Fruit fly (Drosophila melanogaster) whole organism, embryonic: ENCODE data around the gene endos.

Source experiments
- Abd-B ChIP-seq: fragments of 200-800 bp; sonication (Bioruptor generic); optimal IDR thresholded peaks from 2 replicates; lab custom pipeline; 2018; ENCODE audit warnings: missing biosample characterization, mild to moderate bottlenecking, missing genetic modification characterization, moderate library complexity
- Bdp1 ChIP-seq: fragments of 200-800 bp; sonication (Bioruptor generic); optimal IDR thresholded peaks from 3 replicates; lab custom pipeline; 2016; ENCODE audit warnings: missing biosample characterization, missing genetic modification characterization
- Bgb ChIP-seq: fragments of 200-800 bp; sonication (Bioruptor generic); IDR thresholded peaks from 2 replicates; pipeline ENCODE4 v1.3.6; 2022; ENCODE audit warnings: missing biosample characterization, missing genetic modification characterization; ENCODE audit not compliant: partially characterized antibody
- Blimp-1 ChIP-seq: fragments of 200-800 bp; sonication (Bioruptor generic); optimal IDR thresholded peaks from 3 replicates; lab custom pipeline; 2018; ENCODE audit warnings: missing biosample characterization, missing genetic modification characterization, mild to moderate bottlenecking, moderate library complexity, missing genetic modification reagents
- Bteb2 ChIP-seq: fragments of 200-800 bp; sonication (Bioruptor generic); optimal IDR thresholded peaks from 2 replicates; lab custom pipeline; 2016; ENCODE audit warnings: missing biosample characterization, missing genetic modification characterization
- CG10274 ChIP-seq: fragments of 200-800 bp; sonication (Bioruptor generic); optimal IDR thresholded peaks from 3 replicates; lab custom pipeline; 2017; ENCODE audit warnings: missing biosample characterization, mild to moderate bottlenecking, missing genetic modification characterization
- CG10462 ChIP-seq: fragments of 200-800 bp; sonication (Bioruptor generic); optimal IDR thresholded peaks from 2 replicates; lab custom pipeline; 2016; ENCODE audit warnings: missing biosample characterization, missing genetic modification characterization
- CG10543 ChIP-seq: fragments of 200-800 bp; sonication (Bioruptor generic); optimal IDR thresholded peaks from 3 replicates; lab custom pipeline; 2017; ENCODE audit warnings: missing biosample characterization, mild to moderate bottlenecking, missing genetic modification characterization, moderate library complexity
- CG12236 ChIP-seq: fragments of 200-800 bp; sonication (Bioruptor generic); optimal IDR thresholded peaks from 2 replicates; lab custom pipeline; 2016; ENCODE audit warnings: missing biosample characterization, missing genetic modification characterization
- CG12299 ChIP-seq: fragments of 200-800 bp; sonication (Bioruptor generic); optimal IDR thresholded peaks from 2 replicates; lab custom pipeline; 2018; ENCODE audit warnings: missing biosample characterization, mild to moderate bottlenecking, missing genetic modification characterization
- CG13424 ChIP-seq: fragments of 200-800 bp; sonication (Bioruptor generic); optimal IDR thresholded peaks from 2 replicates; lab custom pipeline; 2019; ENCODE audit warnings: missing biosample characterization, mild to moderate bottlenecking, missing genetic modification characterization, moderate library complexity
- CG13775 ChIP-seq: fragments of 200-800 bp; sonication (Bioruptor generic); optimal IDR thresholded peaks from 3 replicates; lab custom pipeline; 2017; ENCODE audit warnings: missing biosample characterization, mild to moderate bottlenecking, missing genetic modification characterization
- CG15073 ChIP-seq: fragments of 200-800 bp; sonication (Bioruptor generic); optimal IDR thresholded peaks from 2 replicates; lab custom pipeline; 2016; ENCODE audit warnings: missing biosample characterization, missing genetic modification characterization
- CG15269 ChIP-seq: fragments of 200-800 bp; sonication (Bioruptor generic); optimal IDR thresholded peaks from 2 replicates; lab custom pipeline; 2018; ENCODE audit warnings: missing biosample characterization, mild to moderate bottlenecking, missing genetic modification characterization, moderate library complexity
- CG1792 ChIP-seq: fragments of 200-800 bp; sonication (Bioruptor generic); optimal IDR thresholded peaks from 2 replicates; lab custom pipeline; 2016; ENCODE audit warnings: missing biosample characterization, missing genetic modification characterization
- CG2678 ChIP-seq: fragments of 200-800 bp; sonication (Bioruptor generic); optimal IDR thresholded peaks from 3 replicates; lab custom pipeline; 2019; ENCODE audit warnings: missing biosample characterization, mild to moderate bottlenecking, missing genetic modification characterization, moderate library complexity
- CG3065 ChIP-seq: fragments of 200-800 bp; sonication (Bioruptor generic); optimal IDR thresholded peaks from 2 replicates; lab custom pipeline; 2016; ENCODE audit warnings: missing biosample characterization, missing genetic modification characterization
- CG31441 ChIP-seq: fragments of 200-800 bp; sonication (Bioruptor generic); IDR thresholded peaks from 2 replicates; pipeline ENCODE4 v1.3.6; 2022; ENCODE audit warnings: missing biosample characterization, missing genetic modification characterization
- CG3281 ChIP-seq: fragments of 200-800 bp; sonication (Bioruptor generic); optimal IDR thresholded peaks from 3 replicates; lab custom pipeline; 2017; ENCODE audit warnings: missing biosample characterization, mild to moderate bottlenecking, missing genetic modification characterization
- CG34224 ChIP-seq: fragments of 200-800 bp; sonication (Bioruptor generic); IDR thresholded peaks from 3 replicates; pipeline ENCODE4 v1.3.6; 2022; ENCODE audit warnings: missing biosample characterization, missing genetic modification characterization; ENCODE audit not compliant: partially characterized antibody
- CG34376 ChIP-seq: fragments of 200-800 bp; sonication (Bioruptor generic); optimal IDR thresholded peaks from 2 replicates; lab custom pipeline; 2018; ENCODE audit warnings: missing biosample characterization, mild to moderate bottlenecking, missing genetic modification characterization
- CG3726 ChIP-seq: fragments of 200-800 bp; sonication (Bioruptor generic); IDR thresholded peaks from 3 replicates; pipeline ENCODE4, ENCODE4 v1.3.6; 2022; ENCODE audit warnings: missing biosample characterization, missing genetic modification characterization
- CG42726 ChIP-seq: fragments of 200-800 bp; sonication (Bioruptor generic); IDR thresholded peaks from 2 replicates; pipeline ENCODE4 v1.3.6; 2022; ENCODE audit warnings: missing biosample characterization, missing genetic modification characterization; ENCODE audit not compliant: partially characterized antibody
- CG4282 ChIP-seq: fragments of 200-800 bp; sonication (Bioruptor generic); optimal IDR thresholded peaks from 2 replicates; lab custom pipeline; 2016; ENCODE audit warnings: missing biosample characterization, missing genetic modification characterization
- CG4328 ChIP-seq: fragments of 200-800 bp; sonication (Bioruptor generic); optimal IDR thresholded peaks from 3 replicates; lab custom pipeline; 2017; ENCODE audit warnings: missing biosample characterization, missing genetic modification reagents, missing genetic modification characterization
- CG7928 ChIP-seq: fragments of 200-800 bp; sonication (Bioruptor generic); optimal IDR thresholded peaks from 2 replicates; lab custom pipeline; 2017; ENCODE audit warnings: missing biosample characterization, mild to moderate bottlenecking, missing genetic modification characterization
- CG9215 ChIP-seq: fragments of 200-800 bp; sonication (Bioruptor generic); IDR thresholded peaks from 2 replicates; pipeline ENCODE4 v1.3.6; 2022; ENCODE audit warnings: missing biosample characterization, missing genetic modification characterization
- CTCF ChIP-seq: fragments of 200-800 bp; sonication (Bioruptor generic); optimal IDR thresholded peaks from 2 replicates; lab custom pipeline; 2017; ENCODE audit warnings: missing biosample characterization, mild to moderate bottlenecking, missing genetic modification characterization, moderate library complexity
- Chrac-16 ChIP-seq: fragments of 200-800 bp; sonication (Bioruptor generic); optimal IDR thresholded peaks from 3 replicates; lab custom pipeline; 2016; ENCODE audit warnings: missing biosample characterization, missing genetic modification characterization
- Doc2 ChIP-seq: fragments of 200-800 bp; sonication (Bioruptor generic); IDR thresholded peaks from 2 replicates; pipeline ENCODE4 v1.3.6; 2022; ENCODE audit warnings: missing biosample characterization, missing genetic modification characterization
- Hmx ChIP-seq: fragments of 200-800 bp; sonication (Bioruptor generic); optimal IDR thresholded peaks from 2 replicates; lab custom pipeline; 2016; ENCODE audit warnings: missing biosample characterization, missing genetic modification characterization
- Lpt ChIP-seq: fragments of >200 bp; optimal IDR thresholded peaks from 2 replicates; lab custom pipeline; 2018; ENCODE audit warnings: missing biosample characterization, missing genetic modification characterization
- MTF-1 ChIP-seq: fragments of 200-800 bp; sonication (Bioruptor generic); optimal IDR thresholded peaks from 2 replicates; lab custom pipeline; 2018; ENCODE audit warnings: missing biosample characterization, mild to moderate bottlenecking, missing genetic modification characterization, borderline replicate concordance
- Mad ChIP-seq: fragments of 200-800 bp; sonication (Bioruptor generic); optimal IDR thresholded peaks from 2 replicates; lab custom pipeline; 2016; ENCODE audit warnings: missing biosample characterization, missing genetic modification characterization
- Nf-YC ChIP-seq: fragments of 200-800 bp; optimal IDR thresholded peaks from 3 replicates; lab custom pipeline; 2019; ENCODE audit warnings: missing biosample characterization, mild to moderate bottlenecking, missing genetic modification characterization, moderate library complexity
- NfI ChIP-seq: fragments of 200-800 bp; sonication (Bioruptor generic); optimal IDR thresholded peaks from 3 replicates; lab custom pipeline; 2018; ENCODE audit warnings: missing biosample characterization, mild to moderate bottlenecking, missing genetic modification characterization, moderate library complexity
- Opbp ChIP-seq: fragments of 200-800 bp; sonication (Bioruptor generic); IDR thresholded peaks from 3 replicates; pipeline ENCODE4 v1.3.6; 2022; ENCODE audit warnings: missing biosample characterization, missing genetic modification characterization; ENCODE audit not compliant: partially characterized antibody
- aop ChIP-seq: fragments of 200-800 bp; sonication (Bioruptor generic); IDR thresholded peaks from 2 replicates; pipeline ENCODE4 v1.3.6; 2022; ENCODE audit warnings: missing biosample characterization, missing genetic modification characterization
- ci ChIP-seq: fragments of 200-800 bp; sonication (Bioruptor generic); IDR thresholded peaks from 3 replicates; pipeline ENCODE4 v1.3.6; 2022; ENCODE audit warnings: missing biosample characterization, missing genetic modification characterization
- crc ChIP-seq: fragments of 200-800 bp; sonication (Bioruptor generic); optimal IDR thresholded peaks from 2 replicates; lab custom pipeline; 2016; ENCODE audit warnings: missing biosample characterization, missing genetic modification characterization
- crp ChIP-seq, 2 experiments: fragments of 200-800 bp; sonication (Bioruptor generic); optimal IDR thresholded peaks; 2 replicates in 1 of 2; 3 replicates in 1 of 2; lab custom pipeline; 2017; ENCODE audit warnings: missing biosample characterization in 2 of 2, missing genetic modification characterization in 2 of 2, mild to moderate bottlenecking in 1 of 2, moderate library complexity in 1 of 2
- dimm ChIP-seq: fragments of 200-800 bp; sonication (Bioruptor generic); IDR thresholded peaks from 2 replicates; pipeline ENCODE4 v1.3.6; 2022; ENCODE audit warnings: missing biosample characterization, missing genetic modification characterization
- disco-r ChIP-seq: fragments of 200-800 bp; sonication (Bioruptor generic); optimal IDR thresholded peaks from 2 replicates; lab custom pipeline; 2016; ENCODE audit warnings: missing biosample characterization, missing genetic modification characterization
- dmrt99B ChIP-seq: fragments of 200-800 bp; sonication (Bioruptor generic); optimal IDR thresholded peaks from 2 replicates; lab custom pipeline; 2018; ENCODE audit warnings: missing biosample characterization, mild to moderate bottlenecking, missing genetic modification characterization, moderate library complexity
- grau ChIP-seq: fragments of 200-800 bp; optimal IDR thresholded peaks from 3 replicates; lab custom pipeline; 2019; ENCODE audit warnings: missing biosample characterization, mild to moderate bottlenecking, missing genetic modification characterization, moderate library complexity
- gsb-n ChIP-seq: fragments of 200-800 bp; sonication (Bioruptor generic); optimal IDR thresholded peaks from 3 replicates; lab custom pipeline; 2018; ENCODE audit warnings: missing biosample characterization, mild to moderate bottlenecking, missing genetic modification characterization
- jigr1 ChIP-seq: fragments of 200-800 bp; sonication (Bioruptor generic); IDR thresholded peaks from 3 replicates; pipeline ENCODE4 v1.3.6; 2022; ENCODE audit warnings: missing biosample characterization, missing genetic modification characterization
- knrl ChIP-seq: fragments of 200-800 bp; sonication (Bioruptor generic); IDR thresholded peaks from 3 replicates; pipeline ENCODE4 v1.3.6; 2022; ENCODE audit warnings: missing biosample characterization, missing genetic modification characterization; ENCODE audit not compliant: partially characterized antibody
- ro ChIP-seq: fragments of 200-800 bp; sonication (Bioruptor generic); IDR thresholded peaks from 2 replicates; pipeline ENCODE4 v1.3.6; 2022; ENCODE audit warnings: missing biosample characterization, missing genetic modification characterization
- sisA ChIP-seq: fragments of 200-800 bp; sonication (Bioruptor generic); IDR thresholded peaks from 2 replicates; pipeline ENCODE4 v1.3.6; 2022; ENCODE audit warnings: missing biosample characterization, missing genetic modification characterization
- stc ChIP-seq: fragments of 200-800 bp; sonication (Bioruptor generic); IDR thresholded peaks from 2 replicates; pipeline ENCODE4 v1.3.6; 2022; ENCODE audit warnings: missing biosample characterization, missing genetic modification characterization
- usp ChIP-seq: fragments of >200 bp; optimal IDR thresholded peaks from 2 replicates; lab custom pipeline; 2017; ENCODE audit warnings: missing biosample characterization, missing genetic modification characterization
- yki ChIP-seq: fragments of >200 bp; optimal IDR thresholded peaks from 3 replicates; lab custom pipeline; 2018

The endos gene

DNA sequence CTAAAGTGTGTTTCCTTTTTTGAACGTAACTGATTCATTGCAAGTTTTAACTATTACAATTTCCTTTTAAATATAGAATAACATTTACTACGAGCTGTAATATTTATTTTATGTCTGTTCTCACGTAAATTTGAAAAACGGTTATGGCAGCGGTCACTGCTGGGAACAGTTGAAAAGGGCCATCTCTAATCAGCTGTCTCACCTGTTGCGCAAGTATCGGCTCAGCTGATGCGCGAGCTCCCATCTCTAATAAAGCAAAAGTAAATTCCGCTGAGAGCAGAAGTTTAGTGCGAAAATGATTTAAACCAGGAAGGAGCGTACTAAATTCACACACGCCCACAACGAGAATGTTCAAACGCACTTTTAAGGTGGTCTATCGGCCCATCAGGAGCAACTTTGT is 40.1 kb upstream of the endos start, which contains the start of gene Pex1 (continued):
- TF ChIP-seq ci (GFP tag; lab: Robert Waterston, UW) (no peak), stc (GFP tag; lab: Robert Waterston, UW) (peak; percentile 34; the same call in 1 of the 2 replicates), CG34376 (GFP tag; lab: Kevin White, UChicago) (no peak), usp (GFP tag; lab: Kevin White, UChicago) (no peak), CG10543 (GFP tag; lab: Kevin White, UChicago) (no peak), CG15269 (tag; lab: Kevin White, UChicago) (no peak), sisA (GFP tag; lab: Robert Waterston, UW) (no peak), CG2678 (tag; lab: Kevin White, UChicago) (no peak), CG12299 (tag; lab: Kevin White, UChicago) (no peak), dmrt99B (tag; lab: Kevin White, UChicago) (no peak), ro (GFP tag; lab: Robert Waterston, UW) (no peak), CG7928 (GFP tag; lab: Kevin White, UChicago) (no peak), grau (no peak), CG9215 (GFP tag; lab: Robert Waterston, UW) (no peak), CG15073 (GFP tag; lab: Kevin White, UChicago) (no peak), gsb-n (tag; lab: Kevin White, UChicago) (peak; percentile 4), disco-r (no peak), CG4282 (GFP tag; lab: Kevin White, UChicago) (no peak), CG12236 (GFP tag; lab: Kevin White, UChicago) (no peak), Blimp-1 (GFP tag; lab: Kevin White, UChicago) (peak; percentile 42), Doc2 (GFP tag; lab: Robert Waterston, UW) (no peak), CG42726 (peak; percentile 70; the same call in 1 of the 2 replicates), MTF-1 (GFP tag; lab: Kevin White, UChicago) (no peak), jigr1 (GFP tag; lab: Robert Waterston, UW) (no peak), CG13424 (tag; lab: Kevin White, UChicago) (no peak), Nf-YC (tag; lab: Kevin White, UChicago) (no peak), crc (GFP tag; lab: Kevin White, UChicago) (no peak), CG1792 (GFP tag; lab: Kevin White, UChicago) (no peak), Lpt (GFP tag; lab: Kevin White, UChicago) (no peak), CG10462 (no peak), Hmx (GFP tag; lab: Kevin White, UChicago) (no peak), CG34224 (peak; percentile 94), Opbp (GFP tag; lab: Robert Waterston, UW) (peak; percentile 92), dimm (GFP tag; lab: Robert Waterston, UW) (no peak), CG3065 (no peak), Mad (GFP tag; lab: Kevin White, UChicago) (no peak), CTCF (GFP tag; lab: Kevin White, UChicago) (no peak), CG4328 (GFP tag; lab: Kevin White, UChicago) (no peak), crp (GFP tag; optimal IDR thresholded peaks at IDR 0.05; lab: Kevin White, UChicago) (peak; percentile 98 to 99), yki (lab: Kevin White, UChicago) (no peak), NfI (no peak), Bteb2 (GFP tag; lab: Kevin White, UChicago) (no peak), aop (no peak), Chrac-16 (no peak), CG3281 (GFP tag; lab: Kevin White, UChicago) (no peak), knrl (GFP tag; lab: Robert Waterston, UW) (peak; percentile 78), Abd-B (no peak), Bgb (GFP tag; lab: Robert Waterston, UW) (peak; percentile 80), CG10274 (GFP tag; lab: Kevin White, UChicago) (no peak), CG3726 (GFP tag; lab: Robert Waterston, UW) (no peak), CG13775 (GFP tag; lab: Kevin White, UChicago) (no peak), Bdp1 (GFP tag; lab: Kevin White, UChicago) (no peak), CG31441 (no peak; the same call in 1 of the 2 replicates)
